Worm (Caenorhabditis elegans) whole organism, L1 larva: Measurements from ENCODE around the gene clc-9.

Source experiments
- F16B12.6 ChIP-seq: fragments of 150-350 bp; optimal IDR thresholded peaks from 2 replicates; lab custom pipeline; 2014; ENCODE audit warnings: missing biosample characterization, missing genetic modification characterization
- blmp-1 ChIP-seq: fragments of 150-350 bp; optimal IDR thresholded peaks from 2 replicates; lab custom pipeline; 2014; ENCODE audit warnings: missing biosample characterization, missing genetic modification characterization
- ceh-63 ChIP-seq: fragments of 200-800 bp; sonication (Bioruptor generic); optimal IDR thresholded peaks from 2 replicates; lab custom pipeline; 2018; ENCODE audit warnings: mild to moderate bottlenecking, missing genetic modification characterization, missing compliant biosample characterization
- ceh-8 ChIP-seq: fragments of 200-800 bp; sonication (Bioruptor generic); optimal IDR thresholded peaks from 2 replicates; lab custom pipeline; 2018; ENCODE audit warnings: mild to moderate bottlenecking, missing genetic modification characterization, moderate library complexity, missing compliant biosample characterization
- ceh-82 ChIP-seq, 3 experiments: fragments of 150-350 bp in 1 of 3; sonication (generic microtip) in 2 of 3; optimal IDR thresholded peaks; 2 replicates each; lab custom pipeline; 2014 to 2017; ENCODE audit warnings: missing biosample characterization in 3 of 3, missing genetic modification characterization in 3 of 3
- ceh-88 ChIP-seq: fragments of 200-800 bp; sonication (Bioruptor generic); IDR thresholded peaks from 2 replicates; pipeline ENCODE4 v1.3.6; 2022; ENCODE audit warnings: missing genetic modification characterization, missing compliant biosample characterization
- ces-1 ChIP-seq: fragments of 150-350 bp; optimal IDR thresholded peaks from 2 replicates; lab custom pipeline; 2014; ENCODE audit warnings: missing biosample characterization, missing genetic modification reagents, missing genetic modification characterization
- dsc-1 ChIP-seq: sonication (generic microtip); optimal IDR thresholded peaks from 2 replicates; lab custom pipeline; 2016; ENCODE audit warnings: mild to moderate bottlenecking, missing genetic modification characterization, missing compliant biosample characterization
- efl-1 ChIP-seq, 4 experiments: fragments of 150-350 bp; optimal IDR thresholded peaks in 3 of 4; peaks in 1 of 4; 1 replicate in 1 of 4; 2 replicates in 3 of 4; lab custom pipeline; 2014; ENCODE audit warnings: missing biosample characterization in 2 of 4, missing genetic modification characterization in 2 of 4, missing genetic modification reagents in 2 of 4
- egl-27 ChIP-seq, 2 experiments: fragments of 150-350 bp in 1 of 2; sonication (generic microtip); optimal IDR thresholded peaks; 3 replicates each; lab custom pipeline; 2017 to 2018; ENCODE audit warnings: missing biosample characterization in 2 of 2, missing genetic modification characterization in 2 of 2, missing genetic modification reagents in 2 of 2
- elt-3 ChIP-seq, 6 experiments: fragments of 150-350 bp in 1 of 6; sonication (generic microtip); optimal IDR thresholded peaks; 2 replicates each; lab custom pipeline; 2017 to 2018; ENCODE audit warnings: missing biosample characterization in 6 of 6, missing genetic modification characterization in 6 of 6, inconsistent platforms in 1 of 6
- fkh-10 ChIP-seq: sonication (generic microtip); optimal IDR thresholded peaks from 2 replicates; lab custom pipeline; 2017; ENCODE audit warnings: missing biosample characterization, missing genetic modification reagents, missing genetic modification characterization
- fkh-4 ChIP-seq: sonication (generic microtip); optimal IDR thresholded peaks from 2 replicates; lab custom pipeline; 2016; ENCODE audit warnings: missing compliant biosample characterization, missing genetic modification characterization, borderline replicate concordance
- fkh-8 ChIP-seq: sonication (generic microtip); optimal IDR thresholded peaks from 2 replicates; lab custom pipeline; 2016; ENCODE audit warnings: mild to moderate bottlenecking, missing genetic modification characterization, missing compliant biosample characterization
- fos-1 ChIP-seq: fragments of 150-350 bp; optimal IDR thresholded peaks from 2 replicates; lab custom pipeline; 2014; ENCODE audit warnings: missing biosample characterization, missing genetic modification characterization
- grh-1 ChIP-seq: fragments of 200-800 bp; sonication (Bioruptor generic); IDR thresholded peaks from 2 replicates; pipeline ENCODE4 v1.3.6; 2022; ENCODE audit warnings: missing genetic modification reagents, missing genetic modification characterization, missing compliant biosample characterization
- hlh-4 ChIP-seq: sonication (generic microtip); optimal IDR thresholded peaks from 2 replicates; lab custom pipeline; 2016; ENCODE audit warnings: mild to moderate bottlenecking, missing genetic modification characterization, missing compliant biosample characterization
- hpl-2 ChIP-seq: fragments of 150-350 bp; optimal IDR thresholded peaks from 2 replicates; lab custom pipeline; 2014; ENCODE audit warnings: missing biosample characterization, missing genetic modification reagents, missing genetic modification characterization
- irx-1 ChIP-seq: sonication (generic microtip); optimal IDR thresholded peaks from 2 replicates; lab custom pipeline; 2016; ENCODE audit warnings: missing genetic modification characterization, missing compliant biosample characterization
- lin-13 ChIP-seq: fragments of 150-350 bp; optimal IDR thresholded peaks from 2 replicates; lab custom pipeline; 2014; ENCODE audit warnings: missing biosample characterization, missing genetic modification reagents, missing genetic modification characterization
- lin-14 ChIP-seq: fragments of 200-800 bp; sonication (Bioruptor generic); optimal IDR thresholded peaks from 2 replicates; lab custom pipeline; 2018; ENCODE audit warnings: mild to moderate bottlenecking, missing genetic modification characterization, moderate library complexity, missing compliant biosample characterization
- lin-35 ChIP-seq, 2 experiments: fragments of 150-350 bp; optimal IDR thresholded peaks; 2 replicates each; lab custom pipeline; 2014; ENCODE audit warnings: missing biosample characterization in 2 of 2, missing genetic modification characterization in 2 of 2, missing genetic modification reagents in 2 of 2
- lir-3 ChIP-seq: sonication (generic microtip); optimal IDR thresholded peaks from 2 replicates; lab custom pipeline; 2016; ENCODE audit warnings: mild to moderate bottlenecking, missing genetic modification characterization, moderate library complexity, missing compliant biosample characterization; ENCODE audit not compliant: poor library complexity
- lsy-2 ChIP-seq, 2 experiments: fragments of 150-350 bp; optimal IDR thresholded peaks; 2 replicates each; lab custom pipeline; 2014; ENCODE audit warnings: missing biosample characterization in 2 of 2, missing genetic modification characterization in 2 of 2
- mab-9 ChIP-seq: fragments of 200-800 bp; sonication (Bioruptor generic); IDR thresholded peaks from 2 replicates; pipeline ENCODE4 v1.3.6; 2022; ENCODE audit warnings: missing genetic modification reagents, missing genetic modification characterization, missing compliant biosample characterization
- mdl-1 ChIP-seq, 2 experiments: fragments of 150-350 bp; optimal IDR thresholded peaks; 2 replicates each; lab custom pipeline; 2014 to 2017; ENCODE audit warnings: missing biosample characterization in 2 of 2, missing genetic modification characterization in 2 of 2, inconsistent platforms in 1 of 2
- mep-1 ChIP-seq: fragments of 150-350 bp; optimal IDR thresholded peaks from 2 replicates; lab custom pipeline; 2014; ENCODE audit warnings: missing biosample characterization, missing genetic modification characterization
- nhr-11 ChIP-seq: fragments of 150-350 bp; optimal IDR thresholded peaks from 2 replicates; lab custom pipeline; 2014; ENCODE audit warnings: missing biosample characterization, missing genetic modification characterization
- nhr-12 ChIP-seq: sonication (generic microtip); optimal IDR thresholded peaks from 2 replicates; lab custom pipeline; 2017; ENCODE audit warnings: missing biosample characterization, missing genetic modification characterization
- nhr-19 ChIP-seq: fragments of 200-800 bp; sonication (Bioruptor generic); conservative IDR thresholded peaks from 2 replicates; pipeline ENCODE4 v1.3.6; 2022; ENCODE audit warnings: missing genetic modification characterization, missing compliant biosample characterization
- nhr-20 ChIP-seq: sonication (generic microtip); optimal IDR thresholded peaks from 2 replicates; lab custom pipeline; 2016; ENCODE audit warnings: mild to moderate bottlenecking, missing genetic modification characterization, missing compliant biosample characterization
- nhr-71 ChIP-seq: sonication (generic microtip); optimal IDR thresholded peaks from 2 replicates; lab custom pipeline; 2016; ENCODE audit warnings: mild to moderate bottlenecking, missing genetic modification characterization, moderate library complexity, missing compliant biosample characterization
- nhr-77 ChIP-seq: fragments of 150-350 bp; optimal IDR thresholded peaks from 2 replicates; lab custom pipeline; 2014; ENCODE audit warnings: missing biosample characterization, missing genetic modification characterization
- pag-3 ChIP-seq: sonication (generic microtip); optimal IDR thresholded peaks from 2 replicates; lab custom pipeline; 2017; ENCODE audit warnings: missing genetic modification characterization, mild to moderate bottlenecking, missing compliant biosample characterization, antibody characterized with exemption, borderline replicate concordance; ENCODE audit not compliant: insufficient read depth
- pax-3 ChIP-seq: fragments of 200-800 bp; sonication (Bioruptor generic); optimal IDR thresholded peaks from 2 replicates; lab custom pipeline; 2018; ENCODE audit warnings: mild to moderate bottlenecking, missing genetic modification characterization, moderate library complexity, missing compliant biosample characterization
- rnt-1 ChIP-seq: sonication (generic microtip); optimal IDR thresholded peaks from 2 replicates; lab custom pipeline; 2016; ENCODE audit warnings: mild to moderate bottlenecking, missing genetic modification characterization, moderate library complexity, missing compliant biosample characterization
- skn-1 ChIP-seq: fragments of 150-350 bp; optimal IDR thresholded peaks from 2 replicates; lab custom pipeline; 2014; ENCODE audit warnings: missing biosample characterization, missing genetic modification characterization
- snu-23 ChIP-seq: sonication (generic microtip); optimal IDR thresholded peaks from 2 replicates; lab custom pipeline; 2016; ENCODE audit warnings: missing genetic modification characterization, missing compliant biosample characterization
- sptf-1 ChIP-seq: fragments of 150-350 bp; optimal IDR thresholded peaks from 2 replicates; lab custom pipeline; 2014; ENCODE audit warnings: missing biosample characterization, missing genetic modification characterization
- sup-37 ChIP-seq: fragments of 200-800 bp; sonication (Bioruptor generic); optimal IDR thresholded peaks from 2 replicates; lab custom pipeline; 2018; ENCODE audit warnings: mild to moderate bottlenecking, missing genetic modification characterization, missing compliant biosample characterization
- tbx-2 ChIP-seq: sonication (generic microtip); optimal IDR thresholded peaks from 2 replicates; lab custom pipeline; 2016; ENCODE audit warnings: missing genetic modification characterization, missing compliant biosample characterization
- unc-130 ChIP-seq: fragments of 150-350 bp; optimal IDR thresholded peaks from 2 replicates; lab custom pipeline; 2017; ENCODE audit warnings: missing biosample characterization, missing genetic modification characterization, inconsistent platforms
- unc-62 ChIP-seq: fragments of 150-350 bp; optimal IDR thresholded peaks from 2 replicates; lab custom pipeline; 2014; ENCODE audit warnings: missing biosample characterization, missing genetic modification reagents, missing genetic modification characterization
- unc-86 ChIP-seq: sonication (generic microtip); optimal IDR thresholded peaks from 2 replicates; lab custom pipeline; 2016; ENCODE audit warnings: missing genetic modification characterization, missing compliant biosample characterization
- zip-4 ChIP-seq: fragments of 200-800 bp; sonication (Bioruptor generic); optimal IDR thresholded peaks from 2 replicates; lab custom pipeline; 2018; ENCODE audit warnings: mild to moderate bottlenecking, missing genetic modification characterization, moderate library complexity, missing compliant biosample characterization
- ztf-4 ChIP-seq: fragments of 150-350 bp; optimal IDR thresholded peaks from 2 replicates; lab custom pipeline; 2014; ENCODE audit warnings: missing biosample characterization, missing genetic modification characterization

clc-9 gene

DNA sequence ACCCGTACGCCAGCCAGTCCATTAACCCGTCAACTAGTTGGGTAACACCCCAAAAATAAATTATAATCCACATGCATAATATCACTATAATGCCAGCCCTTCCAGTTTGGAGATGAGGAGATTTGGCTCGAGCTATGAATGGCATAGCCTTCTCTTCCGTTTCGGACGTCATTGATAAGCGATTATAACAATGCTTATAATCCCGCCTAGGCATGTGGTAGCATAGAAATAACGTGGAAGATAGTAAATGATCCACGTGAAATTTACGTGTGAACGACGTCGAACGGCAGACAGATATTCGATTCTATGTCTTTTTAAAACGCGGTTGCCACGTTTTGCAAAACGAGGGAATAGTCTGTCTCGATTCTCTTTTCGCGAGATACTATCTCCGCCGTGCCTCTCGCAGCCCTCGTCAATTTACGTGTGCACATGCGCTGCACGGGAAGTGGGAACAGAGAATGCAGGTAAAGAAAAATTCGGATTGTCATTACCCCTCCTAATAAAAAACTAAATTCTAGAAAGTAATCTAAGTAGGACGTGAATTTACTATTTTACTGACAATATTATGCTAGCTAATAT is 36.1 kb downstream of the clc-9 start:
- TF ChIP-seq fkh-8 (tag; lab: Kevin White, UChicago) (peak; percentile 49), ceh-88 (GFP tag; lab: Robert Waterston, UW) (no peak), pax-3 (peak; percentile 68), F16B12.6 (tag; lab: Kevin White, UChicago) (peak; percentile 8), blmp-1 (peak; percentile 25), skn-1 (tag; lab: Kevin White, UChicago) (peak; percentile 15), sup-37 (GFP tag; lab: Kevin White, UChicago) (no peak), pag-3 (tag; lab: Kevin White, UChicago) (peak; percentile 74), mep-1 (tag; lab: Kevin White, UChicago) (peak; percentile 5), lin-35 (GFP tag; optimal IDR thresholded peaks at IDR 0.05; lab: Kevin White, UChicago) (peak in 1 of 2 experiments; percentile 23), efl-1 (optimal IDR thresholded peaks at IDR 0.05; lab: Kevin White, UChicago) (no peak), efl-1 (GFP tag; optimal IDR thresholded peaks at IDR 0.05 in 1 of 2; lab: Kevin White, UChicago) (peak; percentile 4 to 63), dsc-1 (tag; lab: Kevin White, UChicago) (peak; percentile 54), rnt-1 (tag; lab: Kevin White, UChicago) (peak; percentile 36), ztf-4 (no peak), fkh-4 (peak; percentile 2), nhr-71 (tag; lab: Kevin White, UChicago) (peak; percentile 25), ceh-82 (tag; optimal IDR thresholded peaks at IDR 0.05; lab: Kevin White, UChicago) (peak in 1 of 3 experiments; percentile 0), lin-14 (GFP tag; lab: Kevin White, UChicago) (peak; percentile 55), zip-4 (no peak), snu-23 (GFP tag; lab: Kevin White, UChicago) (peak; percentile 51), nhr-19 (GFP tag; lab: Robert Waterston, UW) (peak; percentile 4; the same call in 1 of the 2 replicates), elt-3 (tag; optimal IDR thresholded peaks at IDR 0.05; lab: Kevin White, UChicago) (peak in 1 of 6 experiments; percentile 8), unc-130 (tag; lab: Kevin White, UChicago) (no peak)

DNA sequence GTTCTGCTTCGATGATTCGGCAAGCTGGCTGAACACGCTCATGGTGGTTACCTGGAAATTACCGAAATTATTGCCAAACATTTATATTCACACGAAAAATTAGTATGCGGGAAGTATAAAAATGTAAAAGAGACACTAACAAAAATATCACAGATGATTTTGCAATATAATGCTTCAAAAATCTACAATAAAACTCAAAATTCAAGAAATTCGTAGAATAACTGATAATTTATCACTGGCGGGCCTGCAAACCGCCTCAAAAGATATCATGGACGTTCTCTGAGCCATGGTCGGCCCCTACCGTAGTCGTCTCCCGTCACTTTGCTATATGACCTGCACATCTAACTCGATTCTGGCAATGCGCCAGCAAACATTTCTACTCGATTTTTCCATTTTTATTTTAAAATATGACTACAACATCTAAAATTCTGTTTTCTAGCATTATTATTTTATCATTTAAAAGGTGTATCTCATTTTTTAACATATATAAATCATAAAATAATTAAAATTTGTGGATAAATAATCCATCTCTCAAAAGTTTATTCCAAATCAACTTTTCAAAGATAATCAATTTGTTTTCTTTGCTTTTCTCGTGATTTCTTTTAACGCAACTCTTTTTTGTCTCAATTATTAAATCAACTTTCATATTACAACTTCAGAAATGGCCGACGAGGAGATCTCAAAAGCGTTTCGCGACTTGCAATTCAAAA is 36.9 kb downstream of the clc-9 start, which contains the start of the genes F01G4.6 and pfd-1:
TSS of gene F01G4.6 (minus strand) at position 51 of the 710 bp plus-strand sequence.
TSS of gene pfd-1 (plus strand) at position 660 of the 710 bp plus-strand sequence.
- peak; percentile 84 for TF ChIP-seq lir-3 (tag; lab: Kevin White, UChicago)
- peak; percentile 99 for TF ChIP-seq lsy-2 (tag; optimal IDR thresholded peaks at IDR 0.05; lab: Kevin White, UChicago)
- peak; percentile 86 for TF ChIP-seq unc-86
- TF ChIP-seq irx-1 (tag; lab: Kevin White, UChicago) = peak; percentile 81
- peak; percentile 97 for TF ChIP-seq nhr-20
- TF ChIP-seq hpl-2 (GFP tag; lab: Kevin White, UChicago) = peak; percentile 51
- peak; percentile 97 for TF ChIP-seq snu-23 (GFP tag; lab: Kevin White, UChicago)
- TF ChIP-seq sup-37 (GFP tag; lab: Kevin White, UChicago) = peak; percentile 37
- TF ChIP-seq ceh-88 (GFP tag; lab: Robert Waterston, UW) = peak; percentile 91
- peak; percentile 98 for TF ChIP-seq dsc-1 (tag; lab: Kevin White, UChicago)
- TF ChIP-seq fos-1 = peak; percentile 88
- peak; percentile 83 for TF ChIP-seq zip-4
- peak in 1 of 2 experiments; percentile 82 for TF ChIP-seq mdl-1 (tag; optimal IDR thresholded peaks at IDR 0.05; lab: Kevin White, UChicago)
- TF ChIP-seq fkh-10 (GFP tag; lab: Kevin White, UChicago) = peak; percentile 89
- peak; percentile 92 for TF ChIP-seq nhr-77
- TF ChIP-seq fkh-8 (tag; lab: Kevin White, UChicago) = peak; percentile 95
- no peak for TF ChIP-seq nhr-12 (tag; lab: Kevin White, UChicago)
- peak; percentile 88 for TF ChIP-seq ceh-8 (GFP tag; lab: Kevin White, UChicago)
- TF ChIP-seq sptf-1 (tag; lab: Kevin White, UChicago) = no peak
- TF ChIP-seq lin-13 = peak; percentile 93
- TF ChIP-seq hlh-4 = no peak
- TF ChIP-seq elt-3 (tag; optimal IDR thresholded peaks at IDR 0.05; lab: Kevin White, UChicago) = peak; percentile 23 to 94 (median 83)
- TF ChIP-seq blmp-1 = peak; percentile 88
- TF ChIP-seq pag-3 (tag; lab: Kevin White, UChicago) = peak; percentile 71
- no peak for TF ChIP-seq unc-62 (GFP tag; lab: Kevin White, UChicago)
- TF ChIP-seq mab-9 (GFP tag; lab: Robert Waterston, UW) = peak; percentile 82
- no peak for TF ChIP-seq ces-1 (GFP tag; lab: Kevin White, UChicago)
- TF ChIP-seq egl-27 (tag; optimal IDR thresholded peaks at IDR 0.05; lab: Kevin White, UChicago) = no peak
- no peak for TF ChIP-seq ceh-63 (GFP tag; lab: Kevin White, UChicago)
- peak; percentile 84 for TF ChIP-seq grh-1 (GFP tag; lab: Robert Waterston, UW)
- peak; percentile 90 for TF ChIP-seq nhr-11 (tag; lab: Kevin White, UChicago)
- TF ChIP-seq ztf-4 = peak; percentile 89
- TF ChIP-seq tbx-2 = peak; percentile 93
